Worm (Caenorhabditis elegans) whole organism, L4 larva: ENCODE results near the gene sra-13.

ENCODE experiments used
- F44E2.7 ChIP-seq: fragments of 200-800 bp; sonication (Bioruptor generic); IDR thresholded peaks from 2 replicates; pipeline ENCODE4 v2.1.2; 2022; ENCODE audit warnings: missing genetic modification characterization, missing compliant biosample characterization
- Y105C5A.15 ChIP-seq: fragments of 200-800 bp; sonication (Bioruptor generic); IDR thresholded peaks from 2 replicates; pipeline ENCODE4 v1.3.6; 2022; ENCODE audit warnings: missing genetic modification characterization, missing compliant biosample characterization
- ZK546.5 ChIP-seq, 2 experiments: sonication (generic microtip); optimal IDR thresholded peaks; 2 replicates each; lab custom pipeline; 2017; ENCODE audit warnings: missing biosample characterization in 2 of 2, missing genetic modification characterization in 2 of 2
- aha-1 ChIP-seq: fragments of 150-350 bp; peaks from one replicate; lab custom pipeline; 2014; ENCODE audit warnings: missing biosample characterization, missing genetic modification characterization
- attf-4 ChIP-seq: sonication (generic microtip); optimal IDR thresholded peaks from 3 replicates; lab custom pipeline; 2017; ENCODE audit warnings: missing biosample characterization, missing genetic modification characterization
- ceh-32 ChIP-seq: sonication (generic microtip); optimal IDR thresholded peaks from 2 replicates; lab custom pipeline; 2016; ENCODE audit warnings: mild to moderate bottlenecking, missing genetic modification characterization, missing compliant biosample characterization; ENCODE audit not compliant: poor library complexity
- ceh-44 ChIP-seq: fragments of 200-800 bp; sonication (Bioruptor generic); IDR thresholded peaks from 2 replicates; pipeline ENCODE4 v1.3.6; 2022; ENCODE audit warnings: missing genetic modification reagents, missing genetic modification characterization, missing compliant biosample characterization
- daf-16 ChIP-seq, 3 experiments: sonication (generic microtip); optimal IDR thresholded peaks; 2 replicates each; lab custom pipeline; 2016 to 2017; ENCODE audit warnings: missing genetic modification characterization in 3 of 3, missing genetic modification reagents in 3 of 3, mild to moderate bottlenecking in 2 of 3, missing compliant biosample characterization in 2 of 3, missing biosample characterization in 1 of 3, moderate library complexity in 1 of 3
- hif-1 ChIP-seq, 2 experiments: sonication (generic microtip); optimal IDR thresholded peaks; 2 replicates each; lab custom pipeline; 2016 to 2017; ENCODE audit warnings: missing compliant biosample characterization in 2 of 2, missing genetic modification characterization in 2 of 2, missing genetic modification reagents in 2 of 2, missing genotype in 2 of 2, mild to moderate bottlenecking in 1 of 2
- hlh-30 ChIP-seq: sonication (generic microtip); optimal IDR thresholded peaks from 2 replicates; lab custom pipeline; 2017; ENCODE audit warnings: antibody characterized with exemption, mild to moderate bottlenecking, missing genetic modification characterization, missing compliant biosample characterization; ENCODE audit not compliant: insufficient read depth
- lim-7 ChIP-seq: fragments of 200-800 bp; sonication (Bioruptor generic); IDR thresholded peaks from 2 replicates; pipeline ENCODE4 v1.3.6; 2022; ENCODE audit warnings: missing genetic modification characterization, missing compliant biosample characterization
- lin-29 ChIP-seq: fragments of 200-800 bp; sonication (Bioruptor generic); IDR thresholded peaks from 2 replicates; pipeline ENCODE4 v1.3.6; 2022; ENCODE audit warnings: missing genetic modification reagents, missing genetic modification characterization, missing compliant biosample characterization
- lsy-2 ChIP-seq, 2 experiments: fragments of 150-350 bp in 1 of 2; sonication (generic microtip) in 1 of 2; optimal IDR thresholded peaks; 2 replicates each; lab custom pipeline; 2014 to 2017; ENCODE audit warnings: missing biosample characterization in 2 of 2, missing genetic modification characterization in 2 of 2
- madf-5 ChIP-seq, 2 experiments: fragments of 200-800 bp; sonication (Bioruptor generic); IDR thresholded peaks; 2 replicates each; pipeline ENCODE4 v1.3.6; 2022; ENCODE audit warnings: missing compliant biosample characterization in 2 of 2, missing genetic modification characterization in 2 of 2
- mep-1 ChIP-seq: fragments of 150-350 bp; sonication (generic microtip); optimal IDR thresholded peaks from 3 replicates; lab custom pipeline; 2014; ENCODE audit warnings: missing biosample characterization, missing genetic modification characterization
- mes-2 ChIP-seq: sonication (generic microtip); optimal IDR thresholded peaks from 2 replicates; lab custom pipeline; 2016; ENCODE audit warnings: missing genotype, mild to moderate bottlenecking, missing genetic modification characterization, missing compliant biosample characterization; ENCODE audit not compliant: poor library complexity, severe bottlenecking
- mxl-2 ChIP-seq: fragments of 200-800 bp; sonication (Bioruptor generic); conservative IDR thresholded peaks from 2 replicates; pipeline ENCODE4 v1.3.6; 2022; ENCODE audit warnings: missing genetic modification reagents, missing genetic modification characterization, missing compliant biosample characterization
- nhr-10 ChIP-seq: fragments of 150-350 bp; optimal IDR thresholded peaks from 2 replicates; lab custom pipeline; 2014; ENCODE audit warnings: missing biosample characterization, missing genetic modification characterization
- nhr-237 ChIP-seq: sonication (generic microtip); optimal IDR thresholded peaks from 2 replicates; lab custom pipeline; 2017; ENCODE audit warnings: missing biosample characterization, missing genetic modification characterization
- nhr-28 ChIP-seq: fragments of 150-350 bp; optimal IDR thresholded peaks from 2 replicates; lab custom pipeline; 2014; ENCODE audit warnings: missing biosample characterization, missing genetic modification characterization
- nhr-48 ChIP-seq: sonication (generic microtip); optimal IDR thresholded peaks from 2 replicates; lab custom pipeline; 2016; ENCODE audit warnings: mild to moderate bottlenecking, missing genetic modification characterization, missing compliant biosample characterization
- nhr-6 ChIP-seq: fragments of 150-350 bp; optimal IDR thresholded peaks from 2 replicates; lab custom pipeline; 2014; ENCODE audit warnings: missing biosample characterization, missing genetic modification characterization
- pha-4 ChIP-seq, 2 experiments: fragments of 150-350 bp in 1 of 2; fragments of 200-800 bp in 1 of 2; sonication (Bioruptor generic) in 1 of 2; IDR thresholded peaks in 1 of 2; optimal IDR thresholded peaks in 1 of 2; 2 replicates each; pipeline versions ENCODE4 v1.3.6 to Lab custom; 2014 to 2022; ENCODE audit warnings: missing genetic modification characterization in 2 of 2, missing genetic modification reagents in 2 of 2, missing biosample characterization in 1 of 2, missing compliant biosample characterization in 1 of 2
- pqm-1 ChIP-seq: sonication (generic microtip); optimal IDR thresholded peaks from 2 replicates; lab custom pipeline; 2017; ENCODE audit warnings: missing biosample characterization, missing genetic modification characterization
- saeg-2 ChIP-seq: fragments of 200-800 bp; sonication (Bioruptor generic); IDR thresholded peaks from 2 replicates; pipeline ENCODE4 v1.3.6; 2022; ENCODE audit warnings: missing genetic modification reagents, missing genetic modification characterization, missing compliant biosample characterization
- unc-39 ChIP-seq: sonication (generic microtip); optimal IDR thresholded peaks from 2 replicates; lab custom pipeline; 2017; ENCODE audit warnings: missing biosample characterization, missing genetic modification characterization
- unc-62 ChIP-seq, 3 experiments: fragments of 150-350 bp in 1 of 3; sonication (generic microtip); optimal IDR thresholded peaks in 2 of 3; peaks in 1 of 3; 1 replicate in 1 of 3; 2 replicates in 2 of 3; lab custom pipeline; 2014 to 2017; ENCODE audit warnings: missing biosample characterization in 3 of 3, missing genetic modification characterization in 3 of 3, missing genetic modification reagents in 3 of 3, missing genotype in 1 of 3
- vab-7 ChIP-seq: fragments of 200-800 bp; sonication (Bioruptor generic); IDR thresholded peaks from 2 replicates; pipeline ENCODE4 v1.3.6; 2022; ENCODE audit warnings: missing genetic modification reagents, missing genetic modification characterization, missing compliant biosample characterization
- zfp-2 ChIP-seq: sonication (generic microtip); optimal IDR thresholded peaks from 2 replicates; lab custom pipeline; 2016; ENCODE audit warnings: mild to moderate bottlenecking, missing genetic modification characterization, missing compliant biosample characterization
- ztf-7 ChIP-seq: fragments of 150-350 bp; optimal IDR thresholded peaks from 2 replicates; lab custom pipeline; 2014; ENCODE audit warnings: missing biosample characterization, missing genetic modification characterization

The sra-13 gene

DNA sequence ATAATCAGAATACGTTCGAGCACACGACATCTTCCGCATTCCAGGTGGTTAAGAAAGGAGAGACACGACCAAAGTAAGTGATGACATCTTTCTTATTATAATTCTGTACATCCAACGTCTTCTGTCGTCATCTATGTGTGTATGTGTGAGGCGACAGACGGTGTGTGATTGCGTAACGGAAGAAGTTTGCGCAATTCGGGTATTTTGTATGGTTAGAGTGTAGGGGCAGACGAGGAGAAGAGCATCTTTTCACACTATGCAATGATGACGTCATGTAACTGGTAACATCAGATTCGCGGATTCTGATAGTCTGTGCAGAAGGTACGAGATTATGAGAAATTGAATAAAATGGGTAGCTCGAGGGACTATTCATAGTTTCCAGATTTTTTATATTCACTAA, 7.5 kb downstream of the sra-13 start:
- no peak for TF ChIP-seq hif-1 (tag; optimal IDR thresholded peaks at IDR 0.05; lab: Kevin White, UChicago)
- no peak for TF ChIP-seq nhr-6
- TF ChIP-seq unc-62 (GFP tag; optimal IDR thresholded peaks at IDR 0.05 in 1 of 2; lab: Kevin White, UChicago), result no peak
- no peak for TF ChIP-seq unc-62 (tag; optimal IDR thresholded peaks at IDR 0.05; lab: Kevin White, UChicago)
- no peak for TF ChIP-seq ceh-44 (GFP tag; lab: Robert Waterston, UW)
- no peak for TF ChIP-seq nhr-10 (tag; lab: Kevin White, UChicago)
- TF ChIP-seq F44E2.7 (GFP tag; lab: Robert Waterston, UW), result no peak
- no peak for TF ChIP-seq daf-16 (GFP tag; optimal IDR thresholded peaks at IDR 0.05; lab: Kevin White, UChicago)
- no peak for TF ChIP-seq daf-16 (tag; optimal IDR thresholded peaks at IDR 0.05; lab: Kevin White, UChicago)
- no peak for TF ChIP-seq mxl-2 (GFP tag; lab: Robert Waterston, UW)
- no peak for TF ChIP-seq vab-7 (GFP tag; lab: Robert Waterston, UW)
- no peak for TF ChIP-seq nhr-48 (tag; lab: Kevin White, UChicago)
- no peak for TF ChIP-seq lim-7 (GFP tag; lab: Robert Waterston, UW)
- TF ChIP-seq Y105C5A.15 (GFP tag; lab: Robert Waterston, UW), result no peak
- no peak for TF ChIP-seq madf-5 (GFP tag; IDR thresholded peaks at IDR 0.05; lab: Robert Waterston, UW)
- no peak for TF ChIP-seq pha-4 (GFP tag; IDR thresholded peaks at IDR 0.05; lab: Robert Waterston, UW)
- TF ChIP-seq pha-4 (tag; optimal IDR thresholded peaks at IDR 0.05; lab: Kevin White, UChicago), result no peak
- no peak for TF ChIP-seq unc-39 (tag; lab: Kevin White, UChicago)
- TF ChIP-seq lsy-2 (tag; optimal IDR thresholded peaks at IDR 0.05; lab: Kevin White, UChicago), result no peak
- TF ChIP-seq attf-4 (tag; lab: Kevin White, UChicago), result no peak
- no peak for TF ChIP-seq lin-29
- no peak for TF ChIP-seq nhr-237 (tag; lab: Kevin White, UChicago)
- TF ChIP-seq ceh-32 (tag; lab: Kevin White, UChicago), result no peak

DNA sequence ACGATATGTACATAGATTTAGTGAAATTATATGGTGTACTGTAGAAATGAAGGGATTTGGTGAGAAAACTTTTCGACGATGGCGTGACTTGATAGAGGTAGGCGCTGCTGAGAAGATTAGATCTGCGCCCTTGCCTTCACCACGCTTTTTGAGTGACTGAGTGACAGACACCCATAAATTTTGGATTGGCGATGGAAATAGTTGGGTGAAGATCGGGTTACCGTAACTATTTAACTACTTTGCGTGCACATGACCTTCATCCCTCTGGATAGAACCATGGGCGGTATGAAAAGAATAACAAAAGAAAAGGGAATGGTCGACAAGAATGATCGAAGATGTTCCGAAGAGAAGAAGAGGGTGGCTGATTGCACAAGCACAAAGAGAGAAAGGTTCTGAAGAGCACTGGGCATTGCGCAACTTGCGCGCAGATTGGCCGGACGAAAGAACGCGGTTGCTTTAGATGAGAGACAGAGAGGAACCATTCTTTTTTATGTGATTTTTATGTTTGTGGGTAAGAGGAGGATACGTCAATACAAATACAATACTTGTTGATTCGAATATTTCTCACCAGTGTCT, 8.1 kb downstream of the sra-13 start:
- TF ChIP-seq unc-62 (GFP tag; optimal IDR thresholded peaks at IDR 0.05 in 1 of 2; lab: Kevin White, UChicago) (peak in 1 of 2 experiments; percentile 5), unc-62 (tag; optimal IDR thresholded peaks at IDR 0.05; lab: Kevin White, UChicago) (no peak), Y105C5A.15 (GFP tag; lab: Robert Waterston, UW) (no peak), hlh-30 (tag; lab: Kevin White, UChicago) (no peak)
- TF ChIP-seq, all 104 proteins: peak for 1

DNA sequence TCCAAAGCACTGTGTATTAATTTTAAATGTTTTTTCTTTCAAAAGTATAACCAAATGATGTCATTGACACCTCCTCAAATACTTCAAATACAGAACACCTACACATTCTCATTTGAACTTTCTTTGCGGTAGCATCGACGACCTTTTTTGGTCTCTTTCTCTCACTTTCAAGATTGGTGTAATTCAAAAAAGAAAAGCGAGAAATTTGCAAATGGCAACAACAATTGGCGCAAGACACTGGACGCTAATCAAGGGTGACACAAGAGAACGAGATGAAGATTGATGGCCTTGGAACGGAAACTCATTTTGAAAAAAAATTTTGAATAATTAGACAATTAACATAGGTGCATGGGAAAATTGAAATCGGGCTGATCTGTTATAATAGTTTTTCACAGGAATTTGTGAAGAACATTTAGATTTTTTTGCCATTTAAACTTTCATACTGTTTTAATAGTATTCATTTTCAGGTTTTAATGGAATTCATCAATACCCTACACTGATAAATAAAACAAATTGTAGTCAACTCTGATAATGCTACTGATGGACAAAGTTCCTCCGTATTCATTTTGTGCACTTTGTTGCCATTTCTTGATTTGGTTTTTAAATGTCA, 9.7 kb downstream of the sra-13 start, which contains the start of gene fdgt-2:
fdgt-2 (plus strand) TSS at position 560 of the 610 bp plus-strand sequence.
- TF ChIP-seq saeg-2 (GFP tag; lab: Robert Waterston, UW) (no peak), daf-16 (GFP tag; optimal IDR thresholded peaks at IDR 0.05; lab: Kevin White, UChicago) (no peak), daf-16 (tag; optimal IDR thresholded peaks at IDR 0.05; lab: Kevin White, UChicago) (peak; percentile 59), mes-2 (tag; lab: Kevin White, UChicago) (no peak), mxl-2 (GFP tag; lab: Robert Waterston, UW) (no peak), nhr-28 (tag; lab: Kevin White, UChicago) (peak; percentile 25), ztf-7 (tag; lab: Kevin White, UChicago) (no peak), F44E2.7 (GFP tag; lab: Robert Waterston, UW) (no peak), unc-62 (GFP tag; optimal IDR thresholded peaks at IDR 0.05 in 1 of 2; lab: Kevin White, UChicago) (peak in 1 of 2 experiments; percentile 95), unc-62 (tag; optimal IDR thresholded peaks at IDR 0.05; lab: Kevin White, UChicago) (no peak), pqm-1 (tag; lab: Kevin White, UChicago) (no peak), aha-1 (peak; percentile 42)
- TF ChIP-seq, all 104 proteins: peak for 4

DNA sequence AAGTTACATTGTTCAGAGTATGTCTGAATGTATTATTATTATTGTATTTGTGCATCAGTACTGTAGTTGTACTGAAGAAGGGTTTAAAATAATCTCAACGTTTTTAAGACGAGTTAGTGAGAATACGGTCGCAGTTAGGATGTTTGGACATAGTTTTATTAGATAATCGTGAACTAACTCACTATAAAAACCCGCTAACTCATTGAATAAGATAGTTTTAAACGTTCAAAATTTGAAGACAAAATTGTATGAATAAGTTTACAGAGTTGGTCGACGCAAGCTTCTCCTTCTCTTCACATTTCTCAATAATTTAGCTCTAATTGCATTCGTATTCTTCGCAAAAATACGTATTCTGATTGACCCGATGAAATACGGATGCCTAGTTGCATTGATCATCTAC, 11.5 kb downstream of the sra-13 start:
- TF ChIP-seq mep-1 (tag; lab: Kevin White, UChicago), result peak; percentile 19
- TF ChIP-seq zfp-2 (tag; lab: Kevin White, UChicago), result no peak
- no peak for TF ChIP-seq ZK546.5 (tag; optimal IDR thresholded peaks at IDR 0.05; lab: Kevin White, UChicago)
- no peak for TF ChIP-seq nhr-28 (tag; lab: Kevin White, UChicago)
- TF ChIP-seq pqm-1 (tag; lab: Kevin White, UChicago), result no peak
